Worm (Caenorhabditis elegans): ENCODE data around the gene R08C7.8.

The R08C7.8 gene

DNA sequence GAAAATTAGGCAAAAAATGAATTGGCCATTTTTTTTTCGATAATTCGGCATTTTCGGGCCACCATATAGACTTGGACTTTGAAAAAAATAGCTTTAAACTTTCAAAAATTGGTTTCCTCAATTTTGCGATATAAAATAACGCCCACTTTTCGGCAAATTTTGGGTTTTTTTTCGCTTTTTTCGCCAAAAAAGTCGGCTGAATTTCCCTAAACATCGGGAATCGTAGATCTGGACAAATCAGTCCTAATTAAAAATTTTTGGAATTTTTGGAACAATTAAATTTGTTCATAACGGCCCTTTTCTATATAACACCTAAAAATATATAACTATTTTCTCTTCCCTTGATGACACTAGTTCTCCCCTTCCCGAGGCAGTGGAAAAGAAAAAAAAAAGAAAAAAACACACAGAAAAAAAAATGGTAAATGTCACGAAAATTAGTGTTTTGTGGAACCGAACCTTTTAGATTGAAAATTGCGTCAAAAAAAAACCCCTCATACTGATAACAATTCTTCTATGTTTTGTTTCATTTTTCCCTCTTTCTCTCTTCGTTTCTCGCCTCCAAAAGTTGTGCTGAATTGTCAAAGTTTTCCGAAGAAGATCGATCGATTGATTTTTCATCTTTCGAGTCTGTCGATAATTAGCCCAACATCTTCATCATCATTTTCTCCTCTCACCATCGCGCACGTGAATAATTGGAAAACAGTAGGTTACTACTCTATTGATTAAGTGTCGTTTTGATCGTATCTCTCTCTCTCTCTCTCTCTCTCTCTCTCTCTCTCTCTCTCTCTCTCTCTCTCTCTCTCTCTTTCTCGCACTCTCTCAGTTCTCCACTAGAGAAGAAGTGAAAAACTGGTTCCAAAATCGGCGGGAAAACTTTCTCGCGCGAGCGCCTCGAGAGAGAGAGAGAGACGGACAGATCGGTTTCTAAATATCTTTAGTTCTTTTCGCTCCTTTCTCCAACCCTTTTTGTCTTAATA, 33.7 kb downstream of the R08C7.8 start, which contains the start of gene Y24D9A.6 (continued):
- TF ChIP-seq nhr-11 (tag; optimal IDR thresholded peaks at IDR 0.05) (peak; percentile 68), ceh-63 (GFP tag; optimal IDR thresholded peaks at IDR 0.05) (no peak), pqm-1 (tag; optimal IDR thresholded peaks at IDR 0.05) (no peak), nhr-20 (tag; optimal IDR thresholded peaks at IDR 0.05) (peak; percentile 84), mef-2 (tag; optimal IDR thresholded peaks at IDR 0.05) (no peak), nhr-90 (tag; optimal IDR thresholded peaks at IDR 0.05; ENCODE audit: poor library complexity) (peak; percentile 94), ztf-11 (tag; optimal IDR thresholded peaks at IDR 0.05) (no peak), C34B4.2 (tag; optimal IDR thresholded peaks at IDR 0.05) (no peak), nhr-85 (tag) (peak; percentile 100), lin-35 (GFP tag; optimal IDR thresholded peaks at IDR 0.05) (peak; percentile 56 to 86), nhr-84 (tag; optimal IDR thresholded peaks at IDR 0.05) (no peak), aha-1 (tag; optimal IDR thresholded peaks at IDR 0.05) (no peak), egl-13 (tag; optimal IDR thresholded peaks at IDR 0.05) (no peak), sptf-1 (tag; optimal IDR thresholded peaks at IDR 0.05) (no peak), lir-3 (tag; optimal IDR thresholded peaks at IDR 0.05; ENCODE audit: poor library complexity) (peak; percentile 16), F16B12.6 (tag; optimal IDR thresholded peaks at IDR 0.05) (no peak), elt-3 (tag; optimal IDR thresholded peaks at IDR 0.05) (peak in 3 of 6 experiments; percentile 69 to 89 (median 76)), ztf-4 (tag; optimal IDR thresholded peaks at IDR 0.05) (peak; percentile 68), snu-23 (GFP tag; optimal IDR thresholded peaks at IDR 0.05) (peak; percentile 63), hlh-4 (tag; optimal IDR thresholded peaks at IDR 0.05) (no peak), fkh-8 (tag; optimal IDR thresholded peaks at IDR 0.05) (no peak), lin-39 (tag; optimal IDR thresholded peaks at IDR 0.05) (peak; percentile 74), nhr-19 (GFP tag; conservative IDR thresholded peaks at IDR 0.05) (peak; percentile 89), ets-5 (GFP tag; IDR thresholded peaks at IDR 0.05) (no peak), unc-86 (tag; optimal IDR thresholded peaks at IDR 0.05) (no peak), tbx-2 (tag; optimal IDR thresholded peaks at IDR 0.05) (peak; percentile 64), rnt-1 (tag; optimal IDR thresholded peaks at IDR 0.05) (peak; percentile 49), elt-2 (tag; optimal IDR thresholded peaks at IDR 0.05) (no peak), ces-1 (GFP tag; optimal IDR thresholded peaks at IDR 0.05) (no peak), mdl-1 (tag; optimal IDR thresholded peaks at IDR 0.05) (peak; percentile 10 to 63), lin-13 (GFP tag; optimal IDR thresholded peaks at IDR 0.05) (peak; percentile 73), mep-1 (tag; optimal IDR thresholded peaks at IDR 0.05) (peak; percentile 78), fkh-10 (GFP tag; optimal IDR thresholded peaks at IDR 0.05) (no peak), unc-130 (tag; optimal IDR thresholded peaks at IDR 0.05) (peak; percentile 17), swsn-7 (tag; optimal IDR thresholded peaks at IDR 0.05) (peak; percentile 43), pax-3 (tag; optimal IDR thresholded peaks at IDR 0.05) (peak; percentile 4), nhr-77 (tag; optimal IDR thresholded peaks at IDR 0.05) (peak; percentile 61), nhr-28 (tag; optimal IDR thresholded peaks at IDR 0.05) (no peak), unc-30 (tag; optimal IDR thresholded peaks at IDR 0.05) (no peak), fkh-4 (tag; optimal IDR thresholded peaks at IDR 0.05; ENCODE audit: borderline replicate concordance) (no peak), tlp-1 (tag; optimal IDR thresholded peaks at IDR 0.05) (no peak), xbp-1 (tag; optimal IDR thresholded peaks at IDR 0.05) (peak; percentile 28), nhr-12 (tag; optimal IDR thresholded peaks at IDR 0.05) (no peak), jun-1 (tag; optimal IDR thresholded peaks at IDR 0.05) (peak; percentile 42), Y116A8C.19 (tag; optimal IDR thresholded peaks at IDR 0.05; ENCODE audit: borderline replicate concordance) (no peak), isw-1 (GFP tag; IDR thresholded peaks at IDR 0.05) (no peak), sox-4 (tag; optimal IDR thresholded peaks at IDR 0.05) (no peak), ceh-82 (tag; optimal IDR thresholded peaks at IDR 0.05) (peak; percentile 20 to 47 (median 37)), fos-1 (tag; optimal IDR thresholded peaks at IDR 0.05) (peak; percentile 55), nhr-47 (tag; optimal IDR thresholded peaks at IDR 0.05) (peak; percentile 84), C04F5.9 (tag; optimal IDR thresholded peaks at IDR 0.05) (no peak)

Measured in whole organism, L1 larva.